Worm (Caenorhabditis elegans): ENCODE measurements around the gene C35D10.1.

The C35D10.1 gene

ce11 chrIII:4866762-4867161, 12.8 kb upstream of the C35D10.1 start, which contains the start of gene C35D10.17:
Gene C35D10.17, plus strand, starts transcription at chrIII:4867062.
- TF ChIP-seq nhr-23 (tag; optimal IDR thresholded peaks at IDR 0.05) = no peak
- no peak for TF ChIP-seq R02D3.7 (tag; optimal IDR thresholded peaks at IDR 0.05)
- no peak for TF ChIP-seq skn-1 (tag; optimal IDR thresholded peaks at IDR 0.05)
- no peak for TF ChIP-seq mdl-1 (tag; optimal IDR thresholded peaks at IDR 0.05)
- no peak for TF ChIP-seq snpc-4 (tag; optimal IDR thresholded peaks at IDR 0.05)
- TF ChIP-seq nhr-25 (tag; optimal IDR thresholded peaks at IDR 0.05) = no peak
- no peak for TF ChIP-seq nhr-11 (tag; optimal IDR thresholded peaks at IDR 0.05)
- TF ChIP-seq ceh-82 (tag; optimal IDR thresholded peaks at IDR 0.05) = no peak
- TF ChIP-seq nhr-21 (tag; optimal IDR thresholded peaks at IDR 0.05) = no peak
- TF ChIP-seq ceh-16 (tag; optimal IDR thresholded peaks at IDR 0.05) = no peak
- no peak for TF ChIP-seq nhr-10 (tag; optimal IDR thresholded peaks at IDR 0.05)

- no peak for TF ChIP-seq nhr-77 (tag; optimal IDR thresholded peaks at IDR 0.05)
- TF ChIP-seq ztf-1 (GFP tag; conservative IDR thresholded peaks at IDR 0.05) = no peak
- TF ChIP-seq ceh-16 (tag; optimal IDR thresholded peaks at IDR 0.05) = no peak
- TF ChIP-seq lin-39 (tag; optimal IDR thresholded peaks at IDR 0.05) = no peak
- TF ChIP-seq elt-3 (tag; optimal IDR thresholded peaks at IDR 0.05) = no peak
- no peak for TF ChIP-seq skn-1 (tag; optimal IDR thresholded peaks at IDR 0.05)
- no peak for TF ChIP-seq nhr-11 (tag; optimal IDR thresholded peaks at IDR 0.05)
- TF ChIP-seq sma-9 (GFP tag; optimal IDR thresholded peaks at IDR 0.05) = no peak
- TF ChIP-seq sma-9 (tag; optimal IDR thresholded peaks at IDR 0.05) = no peak
- TF ChIP-seq F13H6.1 (tag; optimal IDR thresholded peaks at IDR 0.05) = no peak
- TF ChIP-seq gmeb-1 (tag; optimal IDR thresholded peaks at IDR 0.05) = no peak
- TF ChIP-seq Y55F3AM.14 (GFP tag; optimal IDR thresholded peaks at IDR 0.05) = no peak
- no peak for TF ChIP-seq ama-1 (optimal IDR thresholded peaks at IDR 0.05)
- TF ChIP-seq lsy-2 (tag; optimal IDR thresholded peaks at IDR 0.05) = no peak
- TF ChIP-seq egl-27 (tag; optimal IDR thresholded peaks at IDR 0.05) = no peak
- no peak for TF ChIP-seq aly-2 (tag; optimal IDR thresholded peaks at IDR 0.05)
These were observed 10.9 kb upstream of the C35D10.1 start, which contains the start of the genes msd-4 and C35D10.3 for ce11 chrIII:4868643-4869042. Gene msd-4, minus strand, starts transcription at chrIII:4868743. Gene C35D10.3, plus strand, starts transcription at chrIII:4868921.

ce11 chrIII:4870478-4870877, 9.1 kb upstream of the C35D10.1 start, which contains the start of gene gipc-1:
Gene gipc-1, plus strand, starts transcription at chrIII:4870778.
- TF ChIP-seq zag-1 (tag; optimal IDR thresholded peaks at IDR 0.05) (no peak), unc-62 (GFP tag; optimal IDR thresholded peaks at IDR 0.05) (no peak), nhr-10 (tag; optimal IDR thresholded peaks at IDR 0.05) (no peak), nhr-23 (tag; optimal IDR thresholded peaks at IDR 0.05) (no peak), fos-1 (tag; optimal IDR thresholded peaks at IDR 0.05) (no peak), egl-27 (tag; optimal IDR thresholded peaks at IDR 0.05) (no peak), ztf-1 (GFP tag; conservative IDR thresholded peaks at IDR 0.05) (no peak), C34F6.9 (tag; optimal IDR thresholded peaks at IDR 0.05) (no peak)

- no peak for TF ChIP-seq ama-1 (optimal IDR thresholded peaks at IDR 0.05)
- TF ChIP-seq sma-3 (GFP tag; optimal IDR thresholded peaks at IDR 0.05) = no peak
- TF ChIP-seq nhr-23 (tag; optimal IDR thresholded peaks at IDR 0.05) = no peak
- no peak for TF ChIP-seq unc-55 (GFP tag; optimal IDR thresholded peaks at IDR 0.05)
- TF ChIP-seq snpc-4 (tag; optimal IDR thresholded peaks at IDR 0.05) = no peak
- no peak for TF ChIP-seq lin-13 (GFP tag; optimal IDR thresholded peaks at IDR 0.05)
- no peak for TF ChIP-seq ceh-16 (tag; optimal IDR thresholded peaks at IDR 0.05)
- no peak for TF ChIP-seq nhr-10 (tag; optimal IDR thresholded peaks at IDR 0.05)
- TF ChIP-seq nhr-21 (tag; optimal IDR thresholded peaks at IDR 0.05) = no peak
- no peak for TF ChIP-seq lin-11 (tag; optimal IDR thresholded peaks at IDR 0.05)
- no peak for TF ChIP-seq gmeb-1 (tag; optimal IDR thresholded peaks at IDR 0.05)
- no peak for TF ChIP-seq nhr-77 (tag; optimal IDR thresholded peaks at IDR 0.05)
- no peak for TF ChIP-seq nhr-12 (tag; optimal IDR thresholded peaks at IDR 0.05)
- no peak for TF ChIP-seq mab-5 (tag; optimal IDR thresholded peaks at IDR 0.05)
These were observed 6.2 kb upstream of the C35D10.1 start for ce11 chrIII:4873395-4873794.

- no peak for TF ChIP-seq ceh-82 (tag; optimal IDR thresholded peaks at IDR 0.05)
- no peak for TF ChIP-seq nhr-237 (tag; optimal IDR thresholded peaks at IDR 0.05)
These were observed 4.9 kb upstream of the C35D10.1 start, which contains the start of gene C35D10.12 for ce11 chrIII:4874671-4875070. Gene C35D10.12, minus strand, starts transcription at chrIII:4874771.

Measured in whole organism, L2 larva.